Worm (Caenorhabditis elegans): Measurements from ENCODE around the gene bcl-7.

The bcl-7 gene

DNA sequence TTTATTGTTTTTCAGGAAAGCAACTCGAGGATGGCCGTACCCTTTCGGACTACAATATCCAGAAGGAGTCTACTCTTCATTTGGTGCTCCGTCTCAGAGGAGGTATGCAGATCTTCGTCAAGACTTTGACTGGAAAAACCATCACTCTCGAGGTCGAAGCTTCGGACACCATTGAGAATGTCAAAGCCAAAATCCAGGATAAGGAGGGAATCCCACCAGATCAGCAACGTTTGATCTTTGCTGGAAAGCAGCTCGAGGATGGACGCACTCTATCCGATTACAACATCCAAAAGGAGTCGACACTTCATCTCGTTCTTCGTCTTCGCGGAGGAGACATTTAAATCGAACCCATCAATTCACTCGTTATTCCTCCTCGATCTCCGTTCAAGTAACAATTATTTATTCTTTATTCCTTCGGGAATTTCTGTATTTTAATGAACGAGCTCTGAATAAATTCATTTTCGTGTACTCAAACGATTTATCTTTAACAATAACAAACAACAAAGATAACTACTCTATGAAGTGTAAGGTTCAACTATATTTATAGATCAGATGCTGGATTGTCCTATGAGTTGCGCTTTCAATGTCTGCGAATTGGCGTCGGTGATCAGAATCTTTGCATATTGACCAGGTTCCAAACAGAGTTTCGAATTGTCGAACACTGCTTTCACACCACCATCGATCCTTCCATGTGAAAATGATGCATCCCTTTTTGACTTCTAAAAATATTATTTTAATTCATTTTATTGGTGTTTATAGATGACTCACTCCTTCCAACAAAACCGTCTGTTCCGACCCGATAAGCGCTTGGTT, 17.7 kb downstream of the bcl-7 start (continued):
- TF ChIP-seq chd-7 (tag; optimal IDR thresholded peaks at IDR 0.05) = no peak
- TF ChIP-seq him-1 (tag; optimal IDR thresholded peaks at IDR 0.05) = peak; percentile 92
- peak; percentile 41 for TF ChIP-seq gei-17 (GFP tag; optimal IDR thresholded peaks at IDR 0.05)
- no peak for TF ChIP-seq zfh-2 (GFP tag; conservative IDR thresholded peaks at IDR 0.05)
- no peak; the same call in 1 of the 2 replicates for TF ChIP-seq cebp-1 (GFP tag; IDR thresholded peaks at IDR 0.05)
- peak; percentile 86 for TF ChIP-seq cebp-1 (tag; optimal IDR thresholded peaks at IDR 0.05)
- no peak for TF ChIP-seq rpc-1 (optimal IDR thresholded peaks at IDR 0.05)
- no peak for TF ChIP-seq rpc-1 (tag; optimal IDR thresholded peaks at IDR 0.05)
- TF ChIP-seq lir-1 (GFP tag; conservative IDR thresholded peaks at IDR 0.05) = no peak
- no peak for TF ChIP-seq efl-1 (GFP tag; optimal IDR thresholded peaks at IDR 0.05)
- no peak for TF ChIP-seq dpl-1 (GFP tag; optimal IDR thresholded peaks at IDR 0.05)
- no peak for TF ChIP-seq ccch-3 (GFP tag; optimal IDR thresholded peaks at IDR 0.05)
- peak; percentile 68 for TF ChIP-seq lin-40 (tag; optimal IDR thresholded peaks at IDR 0.05)
- TF ChIP-seq lsy-27 (tag; optimal IDR thresholded peaks at IDR 0.05; ENCODE audit: borderline replicate concordance, insufficient read depth) = no peak
- peak; percentile 60 for TF ChIP-seq hmg-1.2 (GFP tag; IDR thresholded peaks at IDR 0.05)
- TF ChIP-seq K12H6.12 (tag; optimal IDR thresholded peaks at IDR 0.05) = peak; percentile 22
- TF ChIP-seq B0035.1 (tag; optimal IDR thresholded peaks at IDR 0.05) = peak; percentile 85
- peak; percentile 75 for TF ChIP-seq ZK185.1 (tag; optimal IDR thresholded peaks at IDR 0.05; ENCODE audit: poor library complexity, severe bottlenecking)
- peak; percentile 77 for TF ChIP-seq hsf-1 (GFP tag; IDR thresholded peaks at IDR 0.05)
- TF ChIP-seq pha-4 (tag; optimal IDR thresholded peaks at IDR 0.05) = peak; percentile 60
- TF ChIP-seq Y56A3A.18 (GFP tag; IDR thresholded peaks at IDR 0.05) = peak; percentile 81
- peak; percentile 55; the same call in 1 of the 2 replicates for TF ChIP-seq attf-6 (GFP tag; IDR thresholded peaks at IDR 0.05)
- TF ChIP-seq sdz-38 (tag; optimal IDR thresholded peaks at IDR 0.05) = no peak
- TF ChIP-seq ztf-6 (GFP tag; IDR thresholded peaks at IDR 0.05) = no peak
- TF ChIP-seq ztf-22 (GFP tag; optimal IDR thresholded peaks at IDR 0.05) = no peak
- TF ChIP-seq lin-26 (GFP tag; IDR thresholded peaks at IDR 0.05) = peak; percentile 77; the same call in 1 of the 2 replicates
- no peak for TF ChIP-seq nhr-27 (tag; optimal IDR thresholded peaks at IDR 0.05)
- TF ChIP-seq madf-6 (GFP tag; IDR thresholded peaks at IDR 0.05) = peak; percentile 71
- peak; percentile 17 for TF ChIP-seq nhr-80 (tag; optimal IDR thresholded peaks at IDR 0.05)
- TF ChIP-seq dpff-1 (tag; optimal IDR thresholded peaks at IDR 0.05) = no peak
- no peak for TF ChIP-seq F57C9.4 (tag; optimal IDR thresholded peaks at IDR 0.05)
- peak; percentile 72 for TF ChIP-seq snpc-3.4 (tag; optimal IDR thresholded peaks at IDR 0.05)
- TF ChIP-seq C06A6.2 (GFP tag; conservative IDR thresholded peaks at IDR 0.05) = peak; percentile 50; the same call in 1 of the 2 replicates
- no peak for TF ChIP-seq aptf-3 (GFP tag; IDR thresholded peaks at IDR 0.05)
- TF ChIP-seq ceh-58 (GFP tag; IDR thresholded peaks at IDR 0.05) = peak; percentile 81; the same call in 1 of the 2 replicates
- TF ChIP-seq F22D6.2 (tag; optimal IDR thresholded peaks at IDR 0.05) = peak; percentile 47
- no peak for TF ChIP-seq hlh-26 (GFP tag; conservative IDR thresholded peaks at IDR 0.05)
- no peak for TF ChIP-seq F55B11.4 (tag; optimal IDR thresholded peaks at IDR 0.05; ENCODE audit: borderline replicate concordance, insufficient read depth)
- TF ChIP-seq die-1 (tag; optimal IDR thresholded peaks at IDR 0.05) = peak; percentile 46
- TF ChIP-seq lag-1 (GFP tag; IDR thresholded peaks at IDR 0.05) = no peak
- peak; percentile 33; the same call in 1 of the 2 replicates for TF ChIP-seq Y53F4B.3 (GFP tag; IDR thresholded peaks at IDR 0.05)
- peak; percentile 50 for TF ChIP-seq ceh-27 (GFP tag; optimal IDR thresholded peaks at IDR 0.05)
- peak; percentile 86 for TF ChIP-seq nfyb-1 (GFP tag; IDR thresholded peaks at IDR 0.05)
- peak; percentile 31 to 35 for TF ChIP-seq let-607 (tag; optimal IDR thresholded peaks at IDR 0.05)
- no peak for TF ChIP-seq let-526 (GFP tag; IDR thresholded peaks at IDR 0.05)
- TF ChIP-seq ceh-100 (GFP tag; IDR thresholded peaks at IDR 0.05) = no peak; the same call in 1 of the 2 replicates
- TF ChIP-seq C17E4.6 (GFP tag; IDR thresholded peaks at IDR 0.05) = 0 out of 2 replicates have a peak, but pooled peaks have one; percentile 31
